Fruit fly (Drosophila melanogaster) whole organism, embryonic: ENCODE data around the gene Snx1.

ENCODE experiments used
- Atf3 ChIP-seq: fragments of 200-800 bp; sonication (Bioruptor generic); optimal IDR thresholded peaks from 3 replicates; lab custom pipeline; 2016; ENCODE audit warnings: missing biosample characterization, missing genetic modification characterization
- CG10366 ChIP-seq: fragments of 200-800 bp; sonication (Bioruptor generic); IDR thresholded peaks from 2 replicates; pipeline ENCODE4 v1.3.6; 2022; ENCODE audit warnings: missing biosample characterization, missing genetic modification characterization
- CG10565 ChIP-seq: fragments of 200-800 bp; sonication (Bioruptor generic); optimal IDR thresholded peaks from 3 replicates; lab custom pipeline; 2016; ENCODE audit warnings: missing biosample characterization, mild to moderate bottlenecking, missing genetic modification characterization
- CG12236 ChIP-seq: fragments of 200-800 bp; sonication (Bioruptor generic); optimal IDR thresholded peaks from 2 replicates; lab custom pipeline; 2016; ENCODE audit warnings: missing biosample characterization, missing genetic modification characterization
- CG14441 ChIP-seq: fragments of 200-800 bp; sonication (Bioruptor generic); IDR thresholded peaks from 2 replicates; pipeline ENCODE4 v1.3.6; 2022; ENCODE audit warnings: missing biosample characterization, missing genetic modification characterization
- CG15011 ChIP-seq: fragments of 200-800 bp; sonication (Bioruptor generic); optimal IDR thresholded peaks from 3 replicates; lab custom pipeline; 2018; ENCODE audit warnings: missing biosample characterization, mild to moderate bottlenecking, missing genetic modification characterization
- CG1603 ChIP-seq: fragments of 200-800 bp; sonication (Bioruptor generic); optimal IDR thresholded peaks from 2 replicates; lab custom pipeline; 2019; ENCODE audit warnings: missing biosample characterization, mild to moderate bottlenecking, missing genetic modification characterization, moderate library complexity
- CG1647 ChIP-seq: fragments of 200-800 bp; sonication (Bioruptor generic); optimal IDR thresholded peaks from 3 replicates; lab custom pipeline; 2016; ENCODE audit warnings: missing biosample characterization, missing genetic modification characterization
- CG17385 ChIP-seq: fragments of 200-800 bp; sonication (Bioruptor generic); optimal IDR thresholded peaks from 3 replicates; lab custom pipeline; 2018; ENCODE audit warnings: missing biosample characterization, mild to moderate bottlenecking, missing genetic modification characterization
- CG17802 ChIP-seq: fragments of 200-800 bp; sonication (Bioruptor generic); optimal IDR thresholded peaks from 2 replicates; lab custom pipeline; 2018; ENCODE audit warnings: missing biosample characterization, mild to moderate bottlenecking, missing genetic modification characterization, moderate library complexity
- CG2120 ChIP-seq: fragments of 200-800 bp; sonication (Bioruptor generic); optimal IDR thresholded peaks from 3 replicates; lab custom pipeline; 2016; ENCODE audit warnings: missing biosample characterization, missing genetic modification characterization
- CG2678 ChIP-seq: fragments of 200-800 bp; sonication (Bioruptor generic); optimal IDR thresholded peaks from 3 replicates; lab custom pipeline; 2019; ENCODE audit warnings: missing biosample characterization, mild to moderate bottlenecking, missing genetic modification characterization, moderate library complexity
- CG30431 ChIP-seq: fragments of 200-800 bp; sonication (Bioruptor generic); optimal IDR thresholded peaks from 2 replicates; lab custom pipeline; 2017; ENCODE audit warnings: missing biosample characterization, missing genetic modification characterization
- CG31224 ChIP-seq: fragments of 200-800 bp; sonication (Bioruptor generic); IDR thresholded peaks from 2 replicates; pipeline ENCODE4 v1.3.6; 2022; ENCODE audit warnings: missing biosample characterization, missing genetic modification characterization
- CG4707 ChIP-seq: fragments of 200-800 bp; sonication (Bioruptor generic); optimal IDR thresholded peaks from 2 replicates; lab custom pipeline; 2018; ENCODE audit warnings: missing biosample characterization, mild to moderate bottlenecking, missing genetic modification characterization, moderate library complexity
- CG5953 ChIP-seq: fragments of 200-800 bp; sonication (Bioruptor generic); IDR thresholded peaks from 2 replicates; pipeline ENCODE4 v1.3.6; 2022; ENCODE audit warnings: missing biosample characterization, missing genetic modification characterization
- CG7786 ChIP-seq: fragments of 200-800 bp; sonication (Bioruptor generic); optimal IDR thresholded peaks from 2 replicates; lab custom pipeline; 2016; ENCODE audit warnings: missing biosample characterization, missing genetic modification characterization
- CG8290 ChIP-seq, 3 experiments: fragments of 200-800 bp; sonication (Bioruptor generic); optimal IDR thresholded peaks; 2 replicates each; lab custom pipeline; 2016 to 2019; ENCODE audit warnings: missing biosample characterization in 3 of 3, missing genetic modification characterization in 3 of 3, mild to moderate bottlenecking in 2 of 3, moderate library complexity in 1 of 3
- CG8478 ChIP-seq: fragments of >200 bp; optimal IDR thresholded peaks from 2 replicates; lab custom pipeline; 2018
- CG9797 ChIP-seq: fragments of 200-800 bp; sonication (Bioruptor generic); optimal IDR thresholded peaks from 3 replicates; lab custom pipeline; 2018; ENCODE audit warnings: missing biosample characterization, mild to moderate bottlenecking, missing genetic modification characterization
- CHES-1-like ChIP-seq: fragments of 200-800 bp; sonication (Bioruptor generic); optimal IDR thresholded peaks from 2 replicates; lab custom pipeline; 2016; ENCODE audit warnings: missing biosample characterization, missing genetic modification characterization
- Chrac-16 ChIP-seq: fragments of 200-800 bp; sonication (Bioruptor generic); optimal IDR thresholded peaks from 3 replicates; lab custom pipeline; 2016; ENCODE audit warnings: missing biosample characterization, missing genetic modification characterization
- D19A ChIP-seq: fragments of 200-800 bp; optimal IDR thresholded peaks from 3 replicates; lab custom pipeline; 2019; ENCODE audit warnings: missing biosample characterization, mild to moderate bottlenecking, missing genetic modification characterization, moderate library complexity
- Dbx ChIP-seq: fragments of 200-800 bp; sonication (Bioruptor generic); IDR thresholded peaks from 3 replicates; pipeline ENCODE4 v1.3.6; 2022; ENCODE audit warnings: missing biosample characterization, missing genetic modification characterization
- Dek ChIP-seq: fragments of 200-800 bp; sonication (Bioruptor generic); optimal IDR thresholded peaks from 3 replicates; lab custom pipeline; 2019; ENCODE audit warnings: missing biosample characterization, mild to moderate bottlenecking, missing genetic modification characterization, moderate library complexity
- Ets65A ChIP-seq: fragments of 200-800 bp; sonication (Bioruptor generic); peaks from one replicate; lab custom pipeline; 2016; ENCODE audit warnings: missing biosample characterization, missing genetic modification characterization
- GATAe ChIP-seq: fragments of 200-800 bp; sonication (Bioruptor generic); conservative IDR thresholded peaks from 2 replicates; pipeline ENCODE4 v1.3.6; 2022; ENCODE audit warnings: missing biosample characterization, missing genetic modification characterization
- HHEX ChIP-seq: fragments of 200-800 bp; sonication (Bioruptor generic); optimal IDR thresholded peaks from 3 replicates; lab custom pipeline; 2017; ENCODE audit warnings: missing biosample characterization, mild to moderate bottlenecking, missing genetic modification characterization, missing genetic modification reagents
- HLH54F ChIP-seq: fragments of 200-800 bp; sonication (Bioruptor generic); optimal IDR thresholded peaks from 3 replicates; lab custom pipeline; 2016; ENCODE audit warnings: missing biosample characterization, missing genetic modification characterization
- Jarid2 ChIP-seq: fragments of 200-800 bp; sonication (Bioruptor generic); optimal IDR thresholded peaks from 3 replicates; lab custom pipeline; 2017; ENCODE audit warnings: mild to moderate bottlenecking, missing biosample characterization, missing genetic modification reagents, missing genetic modification characterization
- Oli ChIP-seq: fragments of 200-800 bp; sonication (Bioruptor generic); optimal IDR thresholded peaks from 2 replicates; lab custom pipeline; 2018; ENCODE audit warnings: missing biosample characterization, mild to moderate bottlenecking, missing genetic modification characterization, moderate library complexity
- Ssrp ChIP-seq: fragments of 200-800 bp; sonication (Bioruptor generic); optimal IDR thresholded peaks from 2 replicates; lab custom pipeline; 2018; ENCODE audit warnings: missing biosample characterization, mild to moderate bottlenecking, missing genetic modification characterization, moderate library complexity
- al ChIP-seq: fragments of 200-800 bp; sonication (Bioruptor generic); IDR thresholded peaks from 2 replicates; pipeline ENCODE4 v1.3.6; 2022; ENCODE audit warnings: missing biosample characterization, missing genetic modification characterization
- chn ChIP-seq: fragments of 200-800 bp; sonication (Bioruptor generic); optimal IDR thresholded peaks from 2 replicates; lab custom pipeline; 2016; ENCODE audit warnings: missing biosample characterization, missing genetic modification characterization
- dmrt11E ChIP-seq: fragments of 200-800 bp; sonication (Bioruptor generic); optimal IDR thresholded peaks from 3 replicates; lab custom pipeline; 2018; ENCODE audit warnings: missing biosample characterization, mild to moderate bottlenecking, missing genetic modification characterization, moderate library complexity
- eve ChIP-seq, 2 experiments: fragments of >200 bp; optimal IDR thresholded peaks; 2 replicates each; lab custom pipeline; 2017; ENCODE audit warnings: missing biosample characterization in 2 of 2, missing genetic modification characterization in 2 of 2
- grn ChIP-seq: fragments of 200-800 bp; sonication (Bioruptor generic); optimal IDR thresholded peaks from 3 replicates; lab custom pipeline; 2017; ENCODE audit warnings: missing biosample characterization, missing genetic modification characterization
- hth ChIP-seq: fragments of >200 bp; optimal IDR thresholded peaks from 2 replicates; lab custom pipeline; 2017; ENCODE audit warnings: inconsistent platforms
- lmd ChIP-seq: fragments of 200-800 bp; sonication (Bioruptor generic); IDR thresholded peaks from 2 replicates; pipeline ENCODE4 v1.3.6; 2022; ENCODE audit warnings: missing biosample characterization, missing genetic modification characterization
- lov ChIP-seq, 2 experiments: fragments of 200-800 bp in 1 of 2; fragments of >200 bp in 1 of 2; sonication (Bioruptor generic) in 1 of 2; IDR thresholded peaks in 1 of 2; optimal IDR thresholded peaks in 1 of 2; 2 replicates in 1 of 2; 3 replicates in 1 of 2; pipeline versions ENCODE4 v1.3.6 to Lab custom; 2017 to 2022; ENCODE audit warnings: missing biosample characterization in 1 of 2, missing genetic modification characterization in 1 of 2
- nau ChIP-seq: fragments of 200-800 bp; sonication (Bioruptor generic); optimal IDR thresholded peaks from 3 replicates; lab custom pipeline; 2017; ENCODE audit warnings: missing biosample characterization, mild to moderate bottlenecking, missing genetic modification characterization, missing genetic modification reagents
- nom ChIP-seq: fragments of 200-800 bp; sonication (Bioruptor generic); optimal IDR thresholded peaks from 2 replicates; lab custom pipeline; 2017; ENCODE audit warnings: missing biosample characterization, missing genetic modification characterization, mild to moderate bottlenecking, moderate library complexity, missing genetic modification reagents
- pita ChIP-seq: fragments of 200-800 bp; sonication (Bioruptor generic); optimal IDR thresholded peaks from 2 replicates; lab custom pipeline; 2017; ENCODE audit warnings: missing biosample characterization, mild to moderate bottlenecking, missing genetic modification characterization
- pum ChIP-seq: fragments of 200-800 bp; sonication (Bioruptor generic); optimal IDR thresholded peaks from 2 replicates; lab custom pipeline; 2016; ENCODE audit warnings: missing biosample characterization, missing genetic modification characterization
- repo ChIP-seq: fragments of 200-800 bp; sonication (Bioruptor generic); optimal IDR thresholded peaks from 2 replicates; lab custom pipeline; 2016; ENCODE audit warnings: missing biosample characterization, missing genetic modification characterization
- sim ChIP-seq: fragments of 200-800 bp; sonication (Bioruptor generic); IDR thresholded peaks from 2 replicates; pipeline ENCODE4 v1.3.6; 2022; ENCODE audit warnings: missing biosample characterization, missing genetic modification characterization
- slou ChIP-seq: fragments of 200-800 bp; sonication (Bioruptor generic); optimal IDR thresholded peaks from 3 replicates; lab custom pipeline; 2016; ENCODE audit warnings: missing biosample characterization, missing genetic modification characterization
- sqz ChIP-seq: fragments of 200-800 bp; sonication (Bioruptor generic); optimal IDR thresholded peaks from 3 replicates; lab custom pipeline; 2018; ENCODE audit warnings: missing biosample characterization, mild to moderate bottlenecking, missing genetic modification characterization
- sr ChIP-seq: fragments of 200-800 bp; sonication (Bioruptor generic); IDR thresholded peaks from 3 replicates; pipeline ENCODE4 v1.3.6; 2022; ENCODE audit warnings: missing biosample characterization, missing genetic modification characterization
- twi ChIP-seq: fragments of 200-800 bp; optimal IDR thresholded peaks from 2 replicates; lab custom pipeline; 2019; ENCODE audit warnings: missing biosample characterization, mild to moderate bottlenecking, missing genetic modification characterization, moderate library complexity

Gene Snx1

DNA sequence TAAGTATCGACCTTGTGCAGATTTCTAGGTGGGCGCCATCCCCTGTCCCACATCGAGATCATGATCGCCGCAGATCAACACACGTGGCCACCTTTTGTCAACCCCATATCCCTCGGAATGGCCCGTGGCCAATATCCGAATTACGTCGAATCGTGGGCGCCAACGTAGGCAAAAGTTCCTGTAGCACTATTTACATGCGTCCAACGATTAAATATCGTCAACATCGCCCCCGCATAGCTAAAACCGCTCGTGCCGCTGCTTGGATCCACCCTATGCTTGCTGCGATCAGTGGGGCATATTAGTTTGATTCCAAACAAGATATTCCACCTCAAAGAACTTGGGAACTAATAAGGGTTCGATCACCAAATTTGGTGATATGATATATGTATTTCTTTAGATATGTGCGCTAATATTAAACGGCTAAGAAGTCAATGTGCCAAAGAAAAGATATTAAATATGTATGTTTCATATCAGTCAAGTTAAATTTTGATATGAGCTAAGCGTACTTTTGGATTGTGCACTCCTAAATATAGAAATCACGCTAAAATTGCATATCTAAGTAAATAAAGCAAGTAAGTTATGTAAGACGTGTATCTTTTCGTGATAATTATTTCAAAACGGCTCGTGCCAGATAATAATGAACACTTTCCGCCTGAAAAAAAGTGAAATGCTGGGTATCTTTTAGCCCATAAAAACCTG, 27.7 kb downstream of the Snx1 start (continued):
- TF ChIP-seq CG17385, result peak; percentile 39
- peak; percentile 33 for TF ChIP-seq Ssrp (tag; lab: Kevin White, UChicago)
- no peak for TF ChIP-seq Chrac-16 (GFP tag; lab: Kevin White, UChicago)
- no peak for TF ChIP-seq nau (GFP tag; lab: Kevin White, UChicago)
- no peak for TF ChIP-seq repo (GFP tag; lab: Kevin White, UChicago)
- no peak for TF ChIP-seq CG12236 (GFP tag; lab: Kevin White, UChicago)
- peak; percentile 57 for TF ChIP-seq CG7786 (GFP tag; lab: Kevin White, UChicago)
- TF ChIP-seq CG9797, result no peak
- peak; percentile 58 for TF ChIP-seq CG2678 (tag; lab: Kevin White, UChicago)
- TF ChIP-seq sqz (GFP tag; lab: Kevin White, UChicago), result no peak
- no peak for TF ChIP-seq lov (optimal IDR thresholded peaks at IDR 0.05; lab: Kevin White, UChicago)
- TF ChIP-seq lov (GFP tag; IDR thresholded peaks at IDR 0.05; lab: Robert Waterston, UW), result no peak
- no peak for TF ChIP-seq CG31224 (GFP tag; lab: Robert Waterston, UW)
- TF ChIP-seq Dek, result peak; percentile 14
- no peak for TF ChIP-seq CG14441 (GFP tag; lab: Robert Waterston, UW)
- no peak for TF ChIP-seq HHEX
- no peak for TF ChIP-seq Dbx (GFP tag; lab: Robert Waterston, UW)
- no peak for TF ChIP-seq CG17802 (tag; lab: Kevin White, UChicago)
- TF ChIP-seq CG10366 (GFP tag; lab: Robert Waterston, UW), result no peak
- peak; percentile 51 for TF ChIP-seq HLH54F (GFP tag; lab: Kevin White, UChicago)
- no peak for TF ChIP-seq grn
- peak; percentile 6 for TF ChIP-seq D19A (tag; lab: Kevin White, UChicago)
- TF ChIP-seq twi (tag; lab: Kevin White, UChicago), result no peak
- peak; percentile 11 for TF ChIP-seq CG15011 (GFP tag; lab: Kevin White, UChicago)
- peak; percentile 45 for TF ChIP-seq CHES-1-like (GFP tag; lab: Kevin White, UChicago)
- TF ChIP-seq al (GFP tag; lab: Robert Waterston, UW), result no peak; the same call in none of the 2 replicates
- no peak for TF ChIP-seq sim (GFP tag; lab: Robert Waterston, UW)
- no peak for TF ChIP-seq Jarid2 (GFP tag; lab: Kevin White, UChicago)
- no peak for TF ChIP-seq eve (GFP tag; optimal IDR thresholded peaks at IDR 0.05; lab: Kevin White, UChicago)
- TF ChIP-seq hth (lab: Kevin White, UChicago), result no peak
- no peak for TF ChIP-seq CG8290 (GFP tag; optimal IDR thresholded peaks at IDR 0.05; lab: Kevin White, UChicago)
- TF ChIP-seq CG8290 (tag; optimal IDR thresholded peaks at IDR 0.05; lab: Kevin White, UChicago), result peak in 1 of 2 experiments; percentile 68
- no peak for TF ChIP-seq GATAe (GFP tag; lab: Robert Waterston, UW)
- TF ChIP-seq Oli (tag; lab: Kevin White, UChicago), result peak; percentile 50
- TF ChIP-seq sr (GFP tag; lab: Robert Waterston, UW), result peak; percentile 95
- TF ChIP-seq CG1603 (tag; lab: Kevin White, UChicago), result peak; percentile 18
- TF ChIP-seq CG5953 (GFP tag; lab: Robert Waterston, UW), result no peak
- peak; percentile 34; the same call in 1 of the 2 replicates for TF ChIP-seq lmd
- TF ChIP-seq CG2120, result peak; percentile 83
- no peak for TF ChIP-seq pita (GFP tag; lab: Kevin White, UChicago)
- peak; percentile 17 for TF ChIP-seq pum (GFP tag; lab: Kevin White, UChicago)
- no peak for TF ChIP-seq CG1647 (GFP tag; lab: Kevin White, UChicago)
- no peak for TF ChIP-seq CG10565 (GFP tag; lab: Kevin White, UChicago)
- peak; percentile 87 for TF ChIP-seq Ets65A (GFP tag; lab: Kevin White, UChicago)
- TF ChIP-seq CG4707 (GFP tag; lab: Kevin White, UChicago), result no peak
- TF ChIP-seq slou (GFP tag; lab: Kevin White, UChicago), result peak; percentile 36
- peak; percentile 36 for TF ChIP-seq chn (GFP tag; lab: Kevin White, UChicago)
- no peak for TF ChIP-seq CG30431 (GFP tag; lab: Kevin White, UChicago)
- no peak for TF ChIP-seq CG8478
- no peak for TF ChIP-seq dmrt11E (tag; lab: Kevin White, UChicago)
- TF ChIP-seq nom (GFP tag; lab: Kevin White, UChicago), result no peak
- TF ChIP-seq Atf3 (GFP tag; lab: Kevin White, UChicago), result peak; percentile 21
